Worm (Caenorhabditis elegans): ENCODE measurements around the gene ZK622.4.
A peak's percentile ranks its signal among the peaks of the same experiment; 100 is the strongest.

ZK622.4 gene

ce11 chrII:5320205-5320951, 27.9 kb downstream of the ZK622.4 start (continued):
- TF ChIP-seq nhr-102 (tag; optimal IDR thresholded peaks at IDR 0.05) (no peak), mdl-1 (tag; optimal IDR thresholded peaks at IDR 0.05) (no peak), nhr-28 (tag; optimal IDR thresholded peaks at IDR 0.05) (peak; percentile 97), ceh-32 (tag; optimal IDR thresholded peaks at IDR 0.05; ENCODE audit: poor library complexity) (no peak), nhr-42 (GFP tag; IDR thresholded peaks at IDR 0.05) (no peak), nhr-111 (GFP tag; optimal IDR thresholded peaks at IDR 0.05) (no peak), Y75B8A.6 (GFP tag; IDR thresholded peaks at IDR 0.05) (no peak), lin-1 (GFP tag; IDR thresholded peaks at IDR 0.05) (no peak), F49E8.2 (tag; optimal IDR thresholded peaks at IDR 0.05; ENCODE audit: borderline replicate concordance) (no peak), rbr-2 (tag; optimal IDR thresholded peaks at IDR 0.05) (peak; percentile 7), R02D3.7 (tag; optimal IDR thresholded peaks at IDR 0.05) (no peak), fkh-10 (GFP tag; optimal IDR thresholded peaks at IDR 0.05) (no peak), hlh-30 (tag; optimal IDR thresholded peaks at IDR 0.05; ENCODE audit: insufficient read depth) (no peak), vab-7 (GFP tag; IDR thresholded peaks at IDR 0.05) (no peak), aly-2 (tag; optimal IDR thresholded peaks at IDR 0.05) (no peak), madf-9 (GFP tag; conservative IDR thresholded peaks at IDR 0.05) (no peak), nhr-77 (tag; optimal IDR thresholded peaks at IDR 0.05) (peak; percentile 99), lim-7 (GFP tag; IDR thresholded peaks at IDR 0.05) (no peak), T26A8.4 (GFP tag; IDR thresholded peaks at IDR 0.05) (0 out of 2 replicates have a peak, but pooled peaks have one; percentile 27), zfp-3 (GFP tag; conservative IDR thresholded peaks at IDR 0.05) (no peak), zag-1 (tag; optimal IDR thresholded peaks at IDR 0.05) (no peak), lin-39 (tag; optimal IDR thresholded peaks at IDR 0.05) (no peak), ama-1 (optimal IDR thresholded peaks at IDR 0.05) (no peak), duxl-1 (tag; optimal IDR thresholded peaks at IDR 0.05; ENCODE audit: poor library complexity) (no peak), unc-39 (tag; optimal IDR thresholded peaks at IDR 0.05) (no peak), arid-1 (GFP tag; conservative IDR thresholded peaks at IDR 0.05) (no peak), F44E2.7 (GFP tag; IDR thresholded peaks at IDR 0.05) (no peak), nhr-76 (tag; optimal IDR thresholded peaks at IDR 0.05) (no peak), D1046.2 (GFP tag; IDR thresholded peaks at IDR 0.05) (no peak), lin-29 (GFP tag; IDR thresholded peaks at IDR 0.05) (no peak), zip-2 (tag; optimal IDR thresholded peaks at IDR 0.05) (no peak), mdt-29 (GFP tag; IDR thresholded peaks at IDR 0.05) (no peak), lin-13 (GFP tag; optimal IDR thresholded peaks at IDR 0.05) (peak; percentile 3), hmg-1.1 (GFP tag; IDR thresholded peaks at IDR 0.05) (no peak), Y105C5A.15 (GFP tag; IDR thresholded peaks at IDR 0.05) (no peak), aha-1 (tag) (peak; percentile 52), unc-130 (GFP tag; optimal IDR thresholded peaks at IDR 0.05) (no peak), set-16 (GFP tag; IDR thresholded peaks at IDR 0.05) (no peak), ZK337.2 (GFP tag; IDR thresholded peaks at IDR 0.05) (no peak), ctbp-1 (GFP tag; IDR thresholded peaks at IDR 0.05) (no peak), snpc-4 (tag; optimal IDR thresholded peaks at IDR 0.05) (no peak), cey-2 (tag; optimal IDR thresholded peaks at IDR 0.05; ENCODE audit: borderline replicate concordance, insufficient read depth) (peak; percentile 34), ces-1 (GFP tag; optimal IDR thresholded peaks at IDR 0.05) (no peak), skn-1 (tag; optimal IDR thresholded peaks at IDR 0.05) (no peak), dmd-8 (GFP tag; IDR thresholded peaks at IDR 0.05) (no peak), mes-2 (tag; optimal IDR thresholded peaks at IDR 0.05; ENCODE audit: poor library complexity, severe bottlenecking) (no peak), ceh-82 (tag; optimal IDR thresholded peaks at IDR 0.05) (no peak), dmd-6 (GFP tag; IDR thresholded peaks at IDR 0.05) (peak; percentile 62; the same call in 1 of the 2 replicates), fos-1 (tag; optimal IDR thresholded peaks at IDR 0.05) (no peak), mxl-2 (GFP tag; conservative IDR thresholded peaks at IDR 0.05) (no peak), egl-43 (GFP tag; IDR thresholded peaks at IDR 0.05) (no peak)

Measured in whole organism, L4 larva.